Fruit fly (Drosophila melanogaster): ENCODE data around the gene CG6638.

The CG6638 gene

DNA sequence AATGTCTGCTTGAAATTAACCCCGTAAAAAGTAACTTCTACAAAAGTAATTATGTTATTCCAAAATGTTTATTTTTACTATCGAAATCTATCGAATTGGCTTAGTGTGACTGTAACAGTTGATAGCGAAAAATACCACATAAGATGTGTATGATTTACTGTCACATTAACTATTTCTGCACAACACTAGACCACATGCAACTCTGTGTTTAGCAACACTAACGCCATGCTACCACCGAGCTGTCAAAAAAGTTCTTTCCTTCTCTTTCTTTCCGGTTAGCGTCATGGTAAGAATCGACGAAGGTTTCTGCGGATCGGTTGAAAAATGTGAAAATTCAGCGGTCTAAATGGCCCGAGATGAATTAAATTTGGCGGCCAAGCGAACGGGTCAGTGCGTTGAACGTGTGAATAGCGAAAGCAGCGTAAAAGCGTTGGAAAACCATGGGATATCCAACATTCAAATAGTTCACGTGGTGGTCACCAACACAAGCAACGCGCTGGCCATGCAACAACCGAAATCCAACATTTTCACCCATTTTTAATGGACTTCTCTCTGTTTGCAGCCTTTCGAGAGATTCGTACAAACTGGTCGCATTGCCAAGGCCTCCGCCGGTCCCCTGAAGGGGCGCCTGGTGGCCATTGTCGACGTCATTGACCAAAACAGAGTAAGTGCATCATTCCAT, 25.0 kb upstream of the CG6638 start, which contains the start of the genes Nelf-E and RpL14 (continued):
- peak; percentile 72 for TF ChIP-seq D19A (tag; optimal IDR thresholded peaks at IDR 0.05)
- TF ChIP-seq bbx (GFP tag; IDR thresholded peaks at IDR 0.05; ENCODE audit: partially characterized antibody), result peak; percentile 61
- TF ChIP-seq CG6791 (GFP tag; IDR thresholded peaks at IDR 0.05; ENCODE audit: partially characterized antibody), result no peak
- TF ChIP-seq Fer1 (GFP tag; optimal IDR thresholded peaks at IDR 0.05), result peak; percentile 97
- TF ChIP-seq Hand (GFP tag; optimal IDR thresholded peaks at IDR 0.05), result peak; percentile 89
- peak; percentile 96 for TF ChIP-seq pho (GFP tag; optimal IDR thresholded peaks at IDR 0.05)
- TF ChIP-seq ash1 (GFP tag; optimal IDR thresholded peaks at IDR 0.05), result peak; percentile 98
- no peak for TF ChIP-seq CG7963 (GFP tag; IDR thresholded peaks at IDR 0.05; ENCODE audit: partially characterized antibody)
- peak; percentile 91 for TF ChIP-seq ewg (GFP tag; optimal IDR thresholded peaks at IDR 0.05)
- peak; percentile 90 for TF ChIP-seq en (GFP tag; optimal IDR thresholded peaks at IDR 0.05)
- TF ChIP-seq lilli (GFP tag; optimal IDR thresholded peaks at IDR 0.05), result peak; percentile 91
- peak; percentile 86 for TF ChIP-seq Usf (GFP tag; optimal IDR thresholded peaks at IDR 0.05)
- TF ChIP-seq gem (tag; optimal IDR thresholded peaks at IDR 0.05), result no peak
- peak; percentile 84 for TF ChIP-seq ssp (GFP tag; IDR thresholded peaks at IDR 0.05)
- no peak for TF ChIP-seq nerfin-2 (GFP tag; IDR thresholded peaks at IDR 0.05; ENCODE audit: partially characterized antibody)
- TF ChIP-seq CG2202 (tag; optimal IDR thresholded peaks at IDR 0.05), result peak; percentile 93
- TF ChIP-seq phol (tag; optimal IDR thresholded peaks at IDR 0.05), result peak; percentile 100
- peak; percentile 58; the same call in 1 of the 2 replicates for TF ChIP-seq ro (GFP tag; IDR thresholded peaks at IDR 0.05)
- peak; percentile 94 for TF ChIP-seq H15 (GFP tag; IDR thresholded peaks at IDR 0.05)
- TF ChIP-seq sc (optimal IDR thresholded peaks at IDR 0.05), result no peak
- TF ChIP-seq sc (GFP tag; optimal IDR thresholded peaks at IDR 0.05), result peak; percentile 88
- TF ChIP-seq CG7556 (GFP tag; optimal IDR thresholded peaks at IDR 0.05), result peak; percentile 89
- TF ChIP-seq ken (GFP tag; IDR thresholded peaks at IDR 0.05), result peak; percentile 95
- peak; percentile 99 for TF ChIP-seq Mes4 (GFP tag; optimal IDR thresholded peaks at IDR 0.05)
- peak; percentile 67 for TF ChIP-seq BEAF-32 (GFP tag; optimal IDR thresholded peaks at IDR 0.05)
- peak; percentile 99 for TF ChIP-seq mirr (GFP tag; optimal IDR thresholded peaks at IDR 0.05)
- no peak for TF ChIP-seq Trl (optimal IDR thresholded peaks at IDR 0.05)
- TF ChIP-seq Trl (GFP tag; optimal IDR thresholded peaks at IDR 0.05), result peak; percentile 98
- peak; percentile 91 for TF ChIP-seq C15 (GFP tag; IDR thresholded peaks at IDR 0.05)
- peak; percentile 94 for TF ChIP-seq CG6854 (GFP tag; optimal IDR thresholded peaks at IDR 0.05)
- no peak for TF ChIP-seq jigr1 (GFP tag; IDR thresholded peaks at IDR 0.05)
- no peak for TF ChIP-seq Gsc (GFP tag; IDR thresholded peaks at IDR 0.05)
- TF ChIP-seq tup (GFP tag; optimal IDR thresholded peaks at IDR 0.05), result peak; percentile 89
- TF ChIP-seq da (GFP tag; optimal IDR thresholded peaks at IDR 0.05), result peak; percentile 94
- TF ChIP-seq HHEX (GFP tag; optimal IDR thresholded peaks at IDR 0.05), result peak; percentile 98
- peak; percentile 52 for TF ChIP-seq wor (GFP tag; IDR thresholded peaks at IDR 0.05)
- TF ChIP-seq grau (tag; optimal IDR thresholded peaks at IDR 0.05), result peak; percentile 90
- TF ChIP-seq row (GFP tag; IDR thresholded peaks at IDR 0.05), result peak; percentile 68
- peak; percentile 92 for TF ChIP-seq HLH3B (GFP tag; IDR thresholded peaks at IDR 0.05)
- TF ChIP-seq Nf-YC (tag; optimal IDR thresholded peaks at IDR 0.05), result peak; percentile 83
- peak; percentile 91 for TF ChIP-seq tin (GFP tag; optimal IDR thresholded peaks at IDR 0.05)
- peak; percentile 82 for TF ChIP-seq CG3995 (GFP tag; optimal IDR thresholded peaks at IDR 0.05)
- TF ChIP-seq D (optimal IDR thresholded peaks at IDR 0.05), result peak; percentile 37
- peak; percentile 90 for TF ChIP-seq D (GFP tag; optimal IDR thresholded peaks at IDR 0.05)
- peak; percentile 95 for TF ChIP-seq jumu (GFP tag; optimal IDR thresholded peaks at IDR 0.05)
- TF ChIP-seq Hsf (GFP tag; optimal IDR thresholded peaks at IDR 0.05), result peak; percentile 93
- peak; percentile 88 for TF ChIP-seq CG12155 (GFP tag; optimal IDR thresholded peaks at IDR 0.05)
- TF ChIP-seq CG13287 (GFP tag; IDR thresholded peaks at IDR 0.05; ENCODE audit: partially characterized antibody), result peak; percentile 66; the same call in 1 of the 2 replicates
- TF ChIP-seq MTF-1 (GFP tag; optimal IDR thresholded peaks at IDR 0.05; ENCODE audit: borderline replicate concordance), result peak; percentile 98
- TF ChIP-seq sug (tag; optimal IDR thresholded peaks at IDR 0.05), result peak; percentile 94
